Worm (Caenorhabditis elegans): ENCODE results near the gene clec-151.

clec-151 gene

DNA sequence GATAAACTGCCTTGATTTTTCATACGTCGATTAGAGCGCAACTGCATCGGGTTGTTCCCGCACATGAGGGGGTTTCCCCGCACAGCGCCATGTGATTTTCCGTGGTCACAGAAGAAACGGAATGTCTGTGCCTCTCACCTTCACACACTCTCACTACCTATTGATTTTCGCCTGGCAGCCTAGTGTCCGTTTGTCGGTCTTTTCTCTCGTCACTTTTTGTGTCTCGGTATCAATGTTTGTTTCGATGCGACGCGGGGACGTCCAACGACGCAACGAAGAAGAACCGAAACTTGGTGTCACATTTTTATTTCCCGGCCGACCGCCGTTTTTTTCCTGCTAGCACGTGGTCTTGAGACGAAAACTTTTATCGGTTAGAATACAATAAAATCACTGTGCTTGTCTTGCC, 21.1 kb downstream of the clec-151 start (continued):
- TF ChIP-seq pha-2 (tag; optimal IDR thresholded peaks at IDR 0.05) (no peak), che-1 (tag; optimal IDR thresholded peaks at IDR 0.05) (peak; percentile 7), unc-55 (GFP tag; optimal IDR thresholded peaks at IDR 0.05) (peak; percentile 92), elt-4 (tag; optimal IDR thresholded peaks at IDR 0.05) (no peak), elt-2 (tag; optimal IDR thresholded peaks at IDR 0.05) (peak; percentile 76), ceh-31 (tag; optimal IDR thresholded peaks at IDR 0.05) (peak; percentile 83), ceh-18 (tag; optimal IDR thresholded peaks at IDR 0.05) (peak; percentile 96), npax-4 (tag; optimal IDR thresholded peaks at IDR 0.05) (no peak), dmd-4 (tag; optimal IDR thresholded peaks at IDR 0.05; ENCODE audit: borderline replicate concordance) (no peak), fax-1 (tag; optimal IDR thresholded peaks at IDR 0.05) (no peak), mec-3 (tag; optimal IDR thresholded peaks at IDR 0.05; ENCODE audit: borderline replicate concordance) (no peak), ets-4 (tag; optimal IDR thresholded peaks at IDR 0.05) (peak; percentile 93), ceh-2 (tag; optimal IDR thresholded peaks at IDR 0.05) (peak; percentile 63), ttx-3 (tag; optimal IDR thresholded peaks at IDR 0.05) (no peak), lim-6 (tag; optimal IDR thresholded peaks at IDR 0.05) (no peak), unc-86 (tag; optimal IDR thresholded peaks at IDR 0.05) (peak; percentile 2), sox-4 (tag; optimal IDR thresholded peaks at IDR 0.05) (no peak), unc-42 (tag; optimal IDR thresholded peaks at IDR 0.05) (peak; percentile 65), pqm-1 (tag; optimal IDR thresholded peaks at IDR 0.05) (peak; percentile 87), ceh-22 (tag; optimal IDR thresholded peaks at IDR 0.05) (no peak), ceh-19 (GFP tag; optimal IDR thresholded peaks at IDR 0.05) (peak; percentile 7), dve-1 (tag; optimal IDR thresholded peaks at IDR 0.05) (peak; percentile 80), C38D4.7 (GFP tag; optimal IDR thresholded peaks at IDR 0.05) (no peak), ref-2 (tag; optimal IDR thresholded peaks at IDR 0.05) (peak; percentile 86), ama-1 (optimal IDR thresholded peaks at IDR 0.05) (no peak), ceh-48 (tag; optimal IDR thresholded peaks at IDR 0.05) (peak; percentile 96), ceh-34 (tag; optimal IDR thresholded peaks at IDR 0.05) (peak; percentile 83), tbx-2 (tag; optimal IDR thresholded peaks at IDR 0.05) (peak; percentile 91), nhr-11 (tag; optimal IDR thresholded peaks at IDR 0.05) (no peak), zip-5 (tag; optimal IDR thresholded peaks at IDR 0.05) (no peak), F13H6.1 (tag; optimal IDR thresholded peaks at IDR 0.05) (peak; percentile 85), ceh-14 (tag; optimal IDR thresholded peaks at IDR 0.05) (peak; percentile 32), ceh-30 (tag; optimal IDR thresholded peaks at IDR 0.05) (no peak), T23F11.4 (GFP tag; optimal IDR thresholded peaks at IDR 0.05) (peak; percentile 65), pax-1 (tag; optimal IDR thresholded peaks at IDR 0.05) (peak; percentile 53), sdc-2 (tag; optimal IDR thresholded peaks at IDR 0.05) (no peak), K02D7.2 (tag; optimal IDR thresholded peaks at IDR 0.05) (no peak), eyg-1 (tag; optimal IDR thresholded peaks at IDR 0.05) (no peak), madf-2 (tag; optimal IDR thresholded peaks at IDR 0.05) (peak; percentile 37), K09A11.1 (tag; optimal IDR thresholded peaks at IDR 0.05; ENCODE audit: insufficient read depth) (peak; percentile 43), hlh-8 (tag; optimal IDR thresholded peaks at IDR 0.05) (peak; percentile 63), hlh-30 (tag; optimal IDR thresholded peaks at IDR 0.05; ENCODE audit: insufficient read depth) (peak; percentile 99), pros-1 (tag; optimal IDR thresholded peaks at IDR 0.05) (peak; percentile 40)

- TF ChIP-seq hlh-30 (tag; optimal IDR thresholded peaks at IDR 0.05; ENCODE audit: insufficient read depth) (peak; percentile 35), pha-4 (tag; optimal IDR thresholded peaks at IDR 0.05) (no peak)
Measured at ce11 chrIII:4649811-4650544, 21.7 kb downstream of the clec-151 start, which contains the start of gene ppm-2. TSS of gene ppm-2 (plus strand) at chrIII:4650494.
